Fruit fly (Drosophila melanogaster) whole organism, wandering third instar larva: ENCODE results near the gene CG32271.

Source experiments
- CG32264 ChIP-seq: fragments of 200-800 bp; sonication (Bioruptor generic); optimal IDR thresholded peaks from 2 replicates; lab custom pipeline; 2016; ENCODE audit warnings: missing biosample characterization, missing genetic modification characterization
- CG9705 ChIP-seq: fragments of 200-800 bp; sonication (Bioruptor generic); optimal IDR thresholded peaks from 2 replicates; lab custom pipeline; 2018; ENCODE audit warnings: missing biosample characterization, mild to moderate bottlenecking, missing genetic modification characterization
- CrebA ChIP-seq: fragments of 200-800 bp; sonication (Bioruptor generic); optimal IDR thresholded peaks from 2 replicates; lab custom pipeline; 2016; ENCODE audit warnings: missing biosample characterization, mild to moderate bottlenecking, missing genetic modification characterization, borderline replicate concordance
- Dif ChIP-seq: fragments of 200-275, 200-300 bp; sonication (Bioruptor generic); optimal IDR thresholded peaks from 2 replicates; lab custom pipeline; 2018; ENCODE audit warnings: missing biosample characterization, missing genetic modification characterization; ENCODE audit not compliant: partially characterized antibody
- Sp1 ChIP-seq: fragments of 200-800 bp; sonication (Bioruptor generic); optimal IDR thresholded peaks from 3 replicates; lab custom pipeline; 2019; ENCODE audit warnings: missing biosample characterization, mild to moderate bottlenecking, missing genetic modification characterization, moderate library complexity
- Vsx2 ChIP-seq: fragments of 200-300, 225-300 bp; sonication (Bioruptor generic); optimal IDR thresholded peaks from 2 replicates; lab custom pipeline; 2018; ENCODE audit warnings: missing biosample characterization, missing genetic modification characterization; ENCODE audit not compliant: partially characterized antibody
- br ChIP-seq: fragments of 200-800 bp; sonication (Bioruptor generic); optimal IDR thresholded peaks from 2 replicates; lab custom pipeline; 2016; ENCODE audit warnings: missing biosample characterization, missing genetic modification characterization
- dl ChIP-seq, 2 experiments: fragments of 175-275, 200-275 bp in 1 of 2; fragments of 200-275 bp in 1 of 2; sonication (Bioruptor generic); optimal IDR thresholded peaks; lab custom pipeline; 2018; ENCODE audit warnings: mild to moderate bottlenecking in 2 of 2, missing biosample characterization in 2 of 2, missing genetic modification characterization in 2 of 2, moderate library complexity in 2 of 2; ENCODE audit not compliant: partially characterized antibody in 2 of 2, insufficient read depth in 1 of 2
- dmrt93B ChIP-seq: fragments of 200-800 bp; sonication (Bioruptor generic); optimal IDR thresholded peaks from 2 replicates; lab custom pipeline; 2018; ENCODE audit warnings: missing biosample characterization, mild to moderate bottlenecking, missing genetic modification characterization
- dsf ChIP-seq: sonication (Bioruptor generic); optimal IDR thresholded peaks from 2 replicates; lab custom pipeline; 2016; ENCODE audit warnings: missing biosample characterization, missing genetic modification characterization, borderline replicate concordance
- foxo ChIP-seq, 2 experiments: fragments of 200-800 bp; sonication (Bioruptor generic); optimal IDR thresholded peaks; 2 replicates in 1 of 2; 3 replicates in 1 of 2; lab custom pipeline; 2016 to 2017; ENCODE audit warnings: missing biosample characterization in 2 of 2, missing genetic modification characterization in 2 of 2
- h ChIP-seq: fragments of 200-800 bp; sonication (Bioruptor generic); optimal IDR thresholded peaks from 3 replicates; lab custom pipeline; 2016; ENCODE audit warnings: missing biosample characterization, mild to moderate bottlenecking, missing genetic modification characterization
- jim ChIP-seq: fragments of 175-275, 200-325 bp; sonication (Bioruptor generic); optimal IDR thresholded peaks from 2 replicates; lab custom pipeline; 2016; ENCODE audit warnings: missing biosample characterization, mild to moderate bottlenecking, missing genetic modification characterization
- lola ChIP-seq: fragments of >200 bp; optimal IDR thresholded peaks from 2 replicates; lab custom pipeline; 2017; ENCODE audit warnings: missing biosample characterization, missing genetic modification characterization
- rgr ChIP-seq: fragments of 200-800 bp; sonication (Bioruptor generic); optimal IDR thresholded peaks from 3 replicates; lab custom pipeline; 2016; ENCODE audit warnings: missing biosample characterization, mild to moderate bottlenecking, missing genetic modification characterization
- sage ChIP-seq: fragments of 200-800 bp; sonication (Bioruptor generic); optimal IDR thresholded peaks from 2 replicates; lab custom pipeline; 2016; ENCODE audit warnings: missing biosample characterization, mild to moderate bottlenecking, missing genetic modification characterization
- sv ChIP-seq: fragments of 200-800 bp; sonication (Bioruptor generic); optimal IDR thresholded peaks from 3 replicates; lab custom pipeline; 2016; ENCODE audit warnings: missing biosample characterization, missing genetic modification characterization
- tai ChIP-seq: sonication (Bioruptor generic); optimal IDR thresholded peaks from 2 replicates; lab custom pipeline; 2016; ENCODE audit warnings: missing biosample characterization, missing genetic modification characterization
- usp ChIP-seq: fragments of >200 bp; optimal IDR thresholded peaks from 2 replicates; lab custom pipeline; 2017; ENCODE audit warnings: missing biosample characterization, missing genetic modification characterization
- woc ChIP-seq: sonication (Bioruptor generic); optimal IDR thresholded peaks from 2 replicates; lab custom pipeline; 2016; ENCODE audit warnings: missing biosample characterization, mild to moderate bottlenecking, missing genetic modification characterization

Gene CG32271

dm6 chr3L:3157651-3158050, 45.3 kb downstream of the CG32271 start:
- TF ChIP-seq tai (GFP tag; lab: Kevin White, UChicago) (no peak), Sp1 (GFP tag; lab: Kevin White, UChicago) (no peak), Dif (no peak), woc (no peak), usp (no peak), dl (GFP tag; optimal IDR thresholded peaks at IDR 0.05; lab: Kevin White, UChicago; ENCODE audit: insufficient read depth in 1 of 2, partially characterized antibody in 2 of 2) (no peak), sv (GFP tag; lab: Kevin White, UChicago) (no peak), rgr (GFP tag; lab: Kevin White, UChicago) (no peak), foxo (GFP tag; optimal IDR thresholded peaks at IDR 0.05; lab: Kevin White, UChicago) (no peak), CG9705 (GFP tag; lab: Kevin White, UChicago) (no peak), dsf (GFP tag; lab: Kevin White, UChicago) (no peak), CrebA (GFP tag; lab: Kevin White, UChicago) (no peak), sage (GFP tag; lab: Kevin White, UChicago) (no peak), br (GFP tag; lab: Kevin White, UChicago) (no peak), dmrt93B (no peak), Vsx2 (no peak), lola (GFP tag; lab: Kevin White, UChicago) (no peak), h (GFP tag; lab: Kevin White, UChicago) (no peak), jim (GFP tag; lab: Kevin White, UChicago) (no peak), CG32264 (GFP tag; lab: Kevin White, UChicago) (no peak)
- TF ChIP-seq, all 38 proteins: peak for 0
